Worm (Caenorhabditis elegans) whole organism, L1 larva: ENCODE measurements around the gene F26A1.7.

ENCODE experiments used
- fkh-4 ChIP-seq: sonication (generic microtip); optimal IDR thresholded peaks from 2 replicates; lab custom pipeline; 2016; ENCODE audit warnings: missing compliant biosample characterization, missing genetic modification characterization, borderline replicate concordance
- fos-1 ChIP-seq: fragments of 150-350 bp; optimal IDR thresholded peaks from 2 replicates; lab custom pipeline; 2014; ENCODE audit warnings: missing biosample characterization, missing genetic modification characterization
- lin-15B ChIP-seq: fragments of 150-350 bp; sonication (generic microtip); optimal IDR thresholded peaks from 3 replicates; lab custom pipeline; 2014; ENCODE audit warnings: missing biosample characterization, missing genetic modification characterization
- lsy-2 ChIP-seq, 2 experiments: fragments of 150-350 bp; optimal IDR thresholded peaks; 2 replicates each; lab custom pipeline; 2014; ENCODE audit warnings: missing biosample characterization in 2 of 2, missing genetic modification characterization in 2 of 2
- nhr-28 ChIP-seq: fragments of 150-350 bp; optimal IDR thresholded peaks from 2 replicates; lab custom pipeline; 2014; ENCODE audit warnings: missing biosample characterization, missing genetic modification characterization
- pqm-1 ChIP-seq: sonication (generic microtip); optimal IDR thresholded peaks from 3 replicates; lab custom pipeline; 2017; ENCODE audit warnings: missing biosample characterization, missing genetic modification characterization
- unc-62 ChIP-seq: fragments of 150-350 bp; optimal IDR thresholded peaks from 2 replicates; lab custom pipeline; 2014; ENCODE audit warnings: missing biosample characterization, missing genetic modification reagents, missing genetic modification characterization
- unc-86 ChIP-seq: sonication (generic microtip); optimal IDR thresholded peaks from 2 replicates; lab custom pipeline; 2016; ENCODE audit warnings: missing genetic modification characterization, missing compliant biosample characterization

- no peak for TF ChIP-seq pqm-1
- no peak for TF ChIP-seq lsy-2 (tag; optimal IDR thresholded peaks at IDR 0.05; lab: Kevin White, UChicago)
- TF ChIP-seq fkh-4 (tag; lab: Kevin White, UChicago): no peak
- TF ChIP-seq unc-62 (GFP tag; lab: Kevin White, UChicago): no peak
- no peak for TF ChIP-seq unc-86 (tag; lab: Kevin White, UChicago)
- TF ChIP-seq lin-15B: no peak
- TF ChIP-seq nhr-28 (tag; lab: Kevin White, UChicago): no peak
- no peak for TF ChIP-seq fos-1 (tag; lab: Kevin White, UChicago)
Measured at ce11 chrIII:4792560-4793136, 27.1 kb downstream of the F26A1.7 start, which contains the start of gene mip-1.
